Worm (Caenorhabditis elegans): ENCODE data around the gene fbxb-18.

DNA sequence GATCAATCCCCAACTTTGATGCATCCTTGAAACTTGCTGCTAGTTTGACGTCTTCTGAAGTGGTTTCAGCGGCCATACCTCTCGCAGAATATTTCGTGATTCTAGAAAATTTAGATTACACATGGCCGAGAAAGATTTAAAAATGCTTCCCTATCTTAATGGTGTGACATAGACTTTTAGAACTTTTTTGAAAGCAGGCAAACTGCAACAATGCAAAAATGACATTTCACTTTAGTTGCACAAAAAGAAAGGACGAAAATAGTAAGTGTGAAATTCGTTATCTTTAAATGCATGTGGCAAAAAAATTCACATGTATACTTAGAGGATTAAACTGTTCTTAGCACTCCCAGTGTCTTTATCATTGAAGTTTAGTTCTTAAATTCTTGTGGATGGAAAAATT, 31.5 kb downstream of the fbxb-18 start, which contains the start of gene ZC204.12:
- TF ChIP-seq tbx-37 (GFP tag; conservative IDR thresholded peaks at IDR 0.05), result no peak
- TF ChIP-seq ama-1 (optimal IDR thresholded peaks at IDR 0.05), result no peak

All from whole organism, early embryonic.